Fruit fly (Drosophila melanogaster): ENCODE data around the gene Asciz.

Gene Asciz

DNA sequence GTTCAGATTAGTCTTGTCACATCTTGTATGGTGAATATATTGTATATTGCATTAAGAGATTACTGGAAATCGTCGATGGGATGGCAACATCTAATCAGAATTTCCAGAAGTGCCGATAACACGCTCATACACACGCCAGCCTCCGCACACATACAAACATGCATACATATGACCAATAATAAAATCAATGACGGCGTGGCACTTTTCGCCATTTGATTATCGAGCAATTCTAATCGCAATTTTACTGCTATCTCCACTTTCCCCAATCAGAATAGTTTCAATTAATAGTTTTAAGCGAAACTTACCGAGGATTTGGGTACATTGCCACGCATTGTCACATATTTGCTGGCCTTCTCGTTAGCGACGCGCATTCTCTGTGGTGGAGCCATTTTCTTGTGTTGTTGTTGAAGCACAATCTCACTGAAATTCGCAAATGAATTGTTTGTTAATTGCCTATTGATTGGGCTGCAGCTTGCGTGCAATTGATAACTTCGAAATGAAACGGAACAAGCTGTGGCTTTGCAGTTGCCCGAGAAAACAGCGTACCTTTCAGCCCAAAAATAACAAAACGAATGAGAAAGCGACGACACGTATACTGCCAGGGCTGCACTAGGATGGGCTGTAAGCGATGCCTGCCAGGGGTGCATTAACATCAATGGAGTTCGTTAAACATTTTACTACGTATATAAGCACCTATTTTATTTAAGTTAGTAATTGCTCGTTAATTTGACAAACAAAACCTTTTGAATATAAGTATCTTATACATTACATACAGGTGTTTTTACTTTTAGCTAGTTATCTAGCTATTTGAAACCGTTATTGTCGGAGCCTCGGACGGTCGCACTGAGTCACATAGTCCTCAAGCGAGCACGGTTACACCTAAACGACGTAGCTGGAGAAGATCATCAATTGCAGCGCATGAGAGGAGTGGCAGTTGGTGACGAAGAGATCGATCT lies 32.7 kb upstream of the Asciz start, which contains the start of the genes CG32276 and gry (continued):
- TF ChIP-seq hkb (optimal IDR thresholded peaks at IDR 0.05) (peak; percentile 33), hkb (GFP tag; IDR thresholded peaks at IDR 0.05) (peak; percentile 65), CG32532 (GFP tag; IDR thresholded peaks at IDR 0.05) (peak; percentile 81), sqz (GFP tag; optimal IDR thresholded peaks at IDR 0.05) (no peak), org-1 (GFP tag; optimal IDR thresholded peaks at IDR 0.05) (peak; percentile 30), CHES-1-like (GFP tag; optimal IDR thresholded peaks at IDR 0.05) (peak; percentile 89), CG4617 (GFP tag; optimal IDR thresholded peaks at IDR 0.05; ENCODE audit: borderline replicate concordance) (peak; percentile 86), ewg (GFP tag; optimal IDR thresholded peaks at IDR 0.05) (peak; percentile 72), CG11247 (GFP tag; IDR thresholded peaks at IDR 0.05) (peak; percentile 54), gt (GFP tag; IDR thresholded peaks at IDR 0.05) (peak; percentile 35; the same call in 1 of the 2 replicates), Dek (tag; optimal IDR thresholded peaks at IDR 0.05) (peak; percentile 73), HLH3B (GFP tag; IDR thresholded peaks at IDR 0.05) (peak; percentile 54), unpg (GFP tag; optimal IDR thresholded peaks at IDR 0.05) (peak; percentile 72), dan (GFP tag; IDR thresholded peaks at IDR 0.05) (no peak), H15 (GFP tag; IDR thresholded peaks at IDR 0.05) (peak; percentile 63; the same call in 2 of the 3 replicates), bigmax (GFP tag; optimal IDR thresholded peaks at IDR 0.05) (no peak), vvl (GFP tag; IDR thresholded peaks at IDR 0.05) (peak; percentile 82), Antp (GFP tag; optimal IDR thresholded peaks at IDR 0.05) (peak; percentile 79), CG11560 (tag; IDR thresholded peaks at IDR 0.05) (no peak), NC2β (GFP tag; optimal IDR thresholded peaks at IDR 0.05) (peak; percentile 84), Dref (GFP tag; IDR thresholded peaks at IDR 0.05) (0 out of 2 replicates have a peak, but pooled peaks have one; percentile 39), CG3995 (GFP tag; optimal IDR thresholded peaks at IDR 0.05) (peak; percentile 91), ac (GFP tag; optimal IDR thresholded peaks at IDR 0.05) (no peak), CoRest (tag; optimal IDR thresholded peaks at IDR 0.05) (peak; percentile 78), CG4282 (GFP tag; optimal IDR thresholded peaks at IDR 0.05) (peak; percentile 67), Ptx1 (GFP tag; IDR thresholded peaks at IDR 0.05) (peak; percentile 77), HmgZ (tag; optimal IDR thresholded peaks at IDR 0.05) (peak; percentile 93), CG17361 (GFP tag; IDR thresholded peaks at IDR 0.05) (no peak; the same call in 2 of the 3 replicates), hth (optimal IDR thresholded peaks at IDR 0.05) (no peak), oc (tag; optimal IDR thresholded peaks at IDR 0.05) (no peak), CG11085 (GFP tag; IDR thresholded peaks at IDR 0.05) (0 out of 2 replicates have a peak, but pooled peaks have one; percentile 27), ttk (GFP tag; IDR thresholded peaks at IDR 0.05) (peak; percentile 25; the same call in 1 of the 2 replicates), Ravus (GFP tag; IDR thresholded peaks at IDR 0.05) (no peak), Hmx (GFP tag; optimal IDR thresholded peaks at IDR 0.05) (no peak), schlank (tag; optimal IDR thresholded peaks at IDR 0.05) (no peak), Mes4 (GFP tag; optimal IDR thresholded peaks at IDR 0.05) (peak; percentile 80), CG18262 (tag; optimal IDR thresholded peaks at IDR 0.05) (peak; percentile 75), CG8359 (GFP tag; optimal IDR thresholded peaks at IDR 0.05; ENCODE audit: borderline replicate concordance) (no peak), CG31388 (GFP tag; optimal IDR thresholded peaks at IDR 0.05) (peak; percentile 55)

DNA sequence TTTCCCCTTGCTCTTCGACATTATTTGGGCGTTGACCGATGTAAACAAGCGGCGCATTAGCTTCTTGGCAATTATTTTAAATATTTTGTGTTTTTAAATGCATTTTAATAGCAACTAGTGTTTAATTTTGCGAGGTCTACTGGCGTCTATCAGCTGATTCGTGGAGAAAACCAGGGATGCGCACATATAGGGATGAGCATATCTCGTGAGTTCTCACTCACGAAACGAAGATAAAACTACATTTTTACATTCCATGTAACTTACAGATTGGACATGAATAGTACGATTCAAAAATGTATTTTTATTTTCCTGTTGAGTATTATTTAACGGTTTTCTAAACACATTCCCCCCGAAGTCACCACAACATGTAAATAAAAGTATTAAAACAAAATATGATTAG lies 31.4 kb upstream of the Asciz start, which contains the start of gene CG14966:
CG14966 (minus strand) TSS at position 168 of the 400 bp plus-strand sequence.
- TF ChIP-seq gcm2 (GFP tag; optimal IDR thresholded peaks at IDR 0.05): no peak
- TF ChIP-seq jing (GFP tag; optimal IDR thresholded peaks at IDR 0.05): no peak
- peak; percentile 27 for TF ChIP-seq Hmr (GFP tag; optimal IDR thresholded peaks at IDR 0.05)
- no peak for TF ChIP-seq HLH3B (GFP tag; IDR thresholded peaks at IDR 0.05)
- TF ChIP-seq ind (GFP tag; optimal IDR thresholded peaks at IDR 0.05): peak; percentile 19
- TF ChIP-seq ATbp (GFP tag; optimal IDR thresholded peaks at IDR 0.05): no peak
- no peak for TF ChIP-seq Hr3 (GFP tag; optimal IDR thresholded peaks at IDR 0.05)
- no peak for TF ChIP-seq CG11695 (GFP tag; IDR thresholded peaks at IDR 0.05)
- TF ChIP-seq CG2889 (GFP tag; IDR thresholded peaks at IDR 0.05): no peak
- TF ChIP-seq CG3407 (GFP tag; optimal IDR thresholded peaks at IDR 0.05): no peak
- peak; percentile 91 for TF ChIP-seq CG16813 (GFP tag; IDR thresholded peaks at IDR 0.05; ENCODE audit: partially characterized antibody)
- no peak for TF ChIP-seq Abd-B (GFP tag; optimal IDR thresholded peaks at IDR 0.05)
- no peak for TF ChIP-seq jigr1 (GFP tag; IDR thresholded peaks at IDR 0.05)
- peak in 1 of 3 experiments; percentile 80 for TF ChIP-seq Stat92E (GFP tag; optimal IDR thresholded peaks at IDR 0.05)
